Worm (Caenorhabditis elegans) whole organism, L4 larva: ENCODE results near the gene nas-16.

Experiments
- nhr-41 ChIP-seq: fragments of 200-800 bp; sonication (Bioruptor generic); IDR thresholded peaks from 2 replicates; pipeline ENCODE4 v1.3.6; 2022; ENCODE audit warnings: missing genetic modification reagents, missing genetic modification characterization, missing compliant biosample characterization
- nhr-76 ChIP-seq: fragments of 150-350 bp; optimal IDR thresholded peaks from 2 replicates; lab custom pipeline; 2014; ENCODE audit warnings: missing biosample characterization, missing genetic modification characterization

DNA sequence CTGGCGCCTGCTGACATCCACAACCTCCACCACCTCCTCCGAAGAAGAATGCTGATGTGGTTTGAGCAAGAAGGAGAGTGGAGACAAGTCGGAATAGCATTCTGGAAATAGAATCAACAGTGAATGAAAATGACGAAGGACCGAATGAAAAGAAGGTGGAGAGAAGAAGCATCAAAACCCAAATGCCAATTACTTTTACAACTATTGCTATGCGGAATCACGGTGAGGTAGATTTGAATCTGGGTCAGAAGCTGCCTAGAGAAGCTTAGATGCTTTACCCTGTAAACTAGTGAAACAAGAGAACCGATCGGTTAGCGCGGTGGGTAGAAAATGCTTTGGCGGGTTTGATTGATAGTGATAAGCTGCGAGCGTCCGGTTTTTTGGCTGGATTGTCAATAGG, 45.2 kb upstream of the nas-16 start, which contains the start of gene grl-7:
- no peak for TF ChIP-seq nhr-41 (GFP tag; lab: Robert Waterston, UW)
- TF ChIP-seq nhr-76 (tag; lab: Kevin White, UChicago) = no peak
